Fruit fly (Drosophila melanogaster) whole organism: ENCODE data around the gene ebi.

Source experiments
- CG8478 ChIP-seq: fragments of >200 bp; optimal IDR thresholded peaks from 2 replicates; lab custom pipeline; 2018; ENCODE audit warnings: inconsistent platforms
- Dll ChIP-seq: fragments of >200 bp; optimal IDR thresholded peaks from 2 replicates; lab custom pipeline; 2017
- EcR ChIP-seq, 2 experiments: fragments of >200 bp; optimal IDR thresholded peaks; 2 replicates each; lab custom pipeline; 2017; ENCODE audit warnings: missing biosample characterization in 2 of 2, missing genetic modification characterization in 2 of 2, missing genetic modification reagents in 2 of 2
- pan ChIP-seq: fragments of >200 bp; optimal IDR thresholded peaks from 2 replicates; lab custom pipeline; 2017
- usp ChIP-seq: fragments of >200 bp; optimal IDR thresholded peaks from 2 replicates; lab custom pipeline; 2017; ENCODE audit warnings: missing biosample characterization, missing genetic modification characterization, mixed read lengths

- TF ChIP-seq EcR (GFP tag; optimal IDR thresholded peaks at IDR 0.05; lab: Kevin White, UChicago) (no peak), Dll (no peak), CG8478 (lab: Kevin White, UChicago) (no peak), usp (GFP tag; lab: Kevin White, UChicago) (no peak), pan (no peak)
Observed at dm6 chr2L:413894-414293, 973 bp upstream of the ebi start.
